Fruit fly (Drosophila melanogaster) whole organism, wandering third instar larva: ENCODE data around the gene CG42758.

Source experiments
- CrebA ChIP-seq: fragments of 200-800 bp; sonication (Bioruptor generic); optimal IDR thresholded peaks from 2 replicates; lab custom pipeline; 2016; ENCODE audit warnings: missing biosample characterization, mild to moderate bottlenecking, missing genetic modification characterization, borderline replicate concordance
- Dfd ChIP-seq: fragments of >200 bp; optimal IDR thresholded peaks from 2 replicates; lab custom pipeline; 2017; ENCODE audit warnings: missing biosample characterization, missing genetic modification characterization
- Hr78 ChIP-seq: fragments of >200 bp; optimal IDR thresholded peaks from 2 replicates; lab custom pipeline; 2017; ENCODE audit warnings: missing biosample characterization, missing genetic modification characterization
- Myc ChIP-seq: fragments of >200 bp; optimal IDR thresholded peaks from 2 replicates; lab custom pipeline; 2017
- N ChIP-seq: fragments of >200 bp; optimal IDR thresholded peaks from 2 replicates; lab custom pipeline; 2018; ENCODE audit warnings: missing biosample characterization, missing external identifiers, missing genetic modification characterization
- foxo ChIP-seq, 2 experiments: fragments of 200-800 bp; sonication (Bioruptor generic); optimal IDR thresholded peaks; 2 replicates in 1 of 2; 3 replicates in 1 of 2; lab custom pipeline; 2016 to 2017; ENCODE audit warnings: missing biosample characterization in 2 of 2, missing genetic modification characterization in 2 of 2
- h ChIP-seq: fragments of 200-800 bp; sonication (Bioruptor generic); optimal IDR thresholded peaks from 3 replicates; lab custom pipeline; 2016; ENCODE audit warnings: missing biosample characterization, mild to moderate bottlenecking, missing genetic modification characterization
- lola ChIP-seq: fragments of >200 bp; optimal IDR thresholded peaks from 2 replicates; lab custom pipeline; 2017; ENCODE audit warnings: missing biosample characterization, missing genetic modification characterization
- sv ChIP-seq: fragments of 200-800 bp; sonication (Bioruptor generic); optimal IDR thresholded peaks from 3 replicates; lab custom pipeline; 2016; ENCODE audit warnings: missing biosample characterization, missing genetic modification characterization

dm6 chr3L:14533110-14533509 is 34.1 kb upstream of the CG42758 start:
- no peak for TF ChIP-seq lola (GFP tag; lab: Kevin White, UChicago)
- TF ChIP-seq foxo (GFP tag; optimal IDR thresholded peaks at IDR 0.05; lab: Kevin White, UChicago), result no peak
- TF ChIP-seq CrebA, result no peak
- no peak for TF ChIP-seq N
- no peak for TF ChIP-seq Hr78
- TF ChIP-seq Myc (lab: Kevin White, UChicago), result no peak
- no peak for TF ChIP-seq h
- TF ChIP-seq Dfd (GFP tag; lab: Kevin White, UChicago), result no peak
- no peak for TF ChIP-seq sv
